Worm (Caenorhabditis elegans) whole organism, L4 larva: ENCODE results near the gene C03C10.2.

Experiments
- F44E2.7 ChIP-seq: fragments of 200-800 bp; sonication (Bioruptor generic); IDR thresholded peaks from 2 replicates; pipeline ENCODE4 v2.1.2; 2022; ENCODE audit warnings: missing genetic modification characterization, missing compliant biosample characterization
- T26A8.4 ChIP-seq: fragments of 200-800 bp; sonication (Bioruptor generic); IDR thresholded peaks from 2 replicates; pipeline ENCODE4 v1.3.6; 2022; ENCODE audit warnings: missing genetic modification characterization, missing compliant biosample characterization
- ZK546.5 ChIP-seq, 2 experiments: sonication (generic microtip); optimal IDR thresholded peaks; 2 replicates each; lab custom pipeline; 2017; ENCODE audit warnings: missing biosample characterization in 2 of 2, missing genetic modification characterization in 2 of 2
- aha-1 ChIP-seq: fragments of 150-350 bp; peaks from one replicate; lab custom pipeline; 2014; ENCODE audit warnings: missing biosample characterization, missing genetic modification characterization
- aly-2 ChIP-seq: sonication (generic microtip); optimal IDR thresholded peaks from 2 replicates; lab custom pipeline; 2018; ENCODE audit warnings: missing biosample characterization, missing genetic modification characterization
- attf-4 ChIP-seq: sonication (generic microtip); optimal IDR thresholded peaks from 3 replicates; lab custom pipeline; 2017; ENCODE audit warnings: missing biosample characterization, missing genetic modification characterization
- ceh-20 ChIP-seq: fragments of 200-800 bp; sonication (Bioruptor generic); IDR thresholded peaks from 2 replicates; pipeline ENCODE4 v1.3.6; 2022; ENCODE audit warnings: missing genetic modification reagents, missing genetic modification characterization, missing compliant biosample characterization
- ceh-44 ChIP-seq: fragments of 200-800 bp; sonication (Bioruptor generic); IDR thresholded peaks from 2 replicates; pipeline ENCODE4 v1.3.6; 2022; ENCODE audit warnings: missing genetic modification reagents, missing genetic modification characterization, missing compliant biosample characterization
- ces-1 ChIP-seq: fragments of 150-350 bp; sonication (generic microtip); optimal IDR thresholded peaks from 4 replicates; lab custom pipeline; 2014; ENCODE audit warnings: missing biosample characterization, missing genetic modification reagents, missing genetic modification characterization
- daf-16 ChIP-seq, 3 experiments: sonication (generic microtip); optimal IDR thresholded peaks; 2 replicates each; lab custom pipeline; 2016 to 2017; ENCODE audit warnings: missing genetic modification characterization in 3 of 3, missing genetic modification reagents in 3 of 3, mild to moderate bottlenecking in 2 of 3, missing compliant biosample characterization in 2 of 3, missing biosample characterization in 1 of 3, moderate library complexity in 1 of 3
- daf-19 ChIP-seq: fragments of 200-800 bp; sonication (Bioruptor generic); conservative IDR thresholded peaks from 2 replicates; pipeline ENCODE4 v1.3.6; 2022; ENCODE audit warnings: missing genetic modification characterization, missing compliant biosample characterization
- dmd-8 ChIP-seq: fragments of 200-800 bp; sonication (Bioruptor generic); IDR thresholded peaks from 2 replicates; pipeline ENCODE4 v1.3.6; 2022; ENCODE audit warnings: missing genetic modification characterization, missing compliant biosample characterization
- duxl-1 ChIP-seq: sonication (generic microtip); optimal IDR thresholded peaks from 2 replicates; lab custom pipeline; 2016; ENCODE audit warnings: mild to moderate bottlenecking, missing genetic modification characterization, moderate library complexity, missing compliant biosample characterization; ENCODE audit not compliant: poor library complexity
- dve-1 ChIP-seq: sonication (generic microtip); optimal IDR thresholded peaks from 2 replicates; lab custom pipeline; 2017; ENCODE audit warnings: antibody characterized with exemption, mild to moderate bottlenecking, missing genetic modification characterization, missing compliant biosample characterization; ENCODE audit not compliant: insufficient read depth
- egl-43 ChIP-seq: fragments of 200-800 bp; sonication (Bioruptor generic); IDR thresholded peaks from 2 replicates; pipeline ENCODE4 v1.3.6; 2022; ENCODE audit warnings: missing genetic modification reagents, missing genetic modification characterization, missing compliant biosample characterization
- fkh-10 ChIP-seq: fragments of 150-350 bp; optimal IDR thresholded peaks from 2 replicates; lab custom pipeline; 2014; ENCODE audit warnings: missing biosample characterization, missing genetic modification reagents, missing genetic modification characterization
- gei-8 ChIP-seq: fragments of 200-800 bp; sonication (Bioruptor generic); optimal IDR thresholded peaks from 2 replicates; lab custom pipeline; 2018; ENCODE audit warnings: mild to moderate bottlenecking, missing genetic modification characterization, missing compliant biosample characterization
- hif-1 ChIP-seq, 2 experiments: sonication (generic microtip); optimal IDR thresholded peaks; 2 replicates each; lab custom pipeline; 2016 to 2017; ENCODE audit warnings: missing compliant biosample characterization in 2 of 2, missing genetic modification characterization in 2 of 2, missing genetic modification reagents in 2 of 2, missing genotype in 2 of 2, mild to moderate bottlenecking in 1 of 2
- lin-15B ChIP-seq: fragments of 150-350 bp; sonication (generic microtip); optimal IDR thresholded peaks from 3 replicates; lab custom pipeline; 2014; ENCODE audit warnings: missing biosample characterization, missing genetic modification characterization
- lsy-2 ChIP-seq, 2 experiments: fragments of 150-350 bp in 1 of 2; sonication (generic microtip) in 1 of 2; optimal IDR thresholded peaks; 2 replicates each; lab custom pipeline; 2014 to 2017; ENCODE audit warnings: missing biosample characterization in 2 of 2, missing genetic modification characterization in 2 of 2
- mdt-29 ChIP-seq: fragments of 200-800 bp; sonication (Bioruptor generic); IDR thresholded peaks from 2 replicates; pipeline ENCODE4 v1.3.6; 2022; ENCODE audit warnings: missing genetic modification reagents, missing genetic modification characterization, missing compliant biosample characterization
- mes-2 ChIP-seq: sonication (generic microtip); optimal IDR thresholded peaks from 2 replicates; lab custom pipeline; 2016; ENCODE audit warnings: missing genotype, mild to moderate bottlenecking, missing genetic modification characterization, missing compliant biosample characterization; ENCODE audit not compliant: poor library complexity, severe bottlenecking
- nhr-10 ChIP-seq: fragments of 150-350 bp; optimal IDR thresholded peaks from 2 replicates; lab custom pipeline; 2014; ENCODE audit warnings: missing biosample characterization, missing genetic modification characterization
- nhr-102 ChIP-seq: sonication (generic microtip); optimal IDR thresholded peaks from 2 replicates; lab custom pipeline; 2016; ENCODE audit warnings: mild to moderate bottlenecking, missing genetic modification characterization, moderate library complexity, missing compliant biosample characterization
- nhr-237 ChIP-seq: sonication (generic microtip); optimal IDR thresholded peaks from 2 replicates; lab custom pipeline; 2017; ENCODE audit warnings: missing biosample characterization, missing genetic modification characterization
- nhr-28 ChIP-seq: fragments of 150-350 bp; optimal IDR thresholded peaks from 2 replicates; lab custom pipeline; 2014; ENCODE audit warnings: missing biosample characterization, missing genetic modification characterization
- nhr-48 ChIP-seq: sonication (generic microtip); optimal IDR thresholded peaks from 2 replicates; lab custom pipeline; 2016; ENCODE audit warnings: mild to moderate bottlenecking, missing genetic modification characterization, missing compliant biosample characterization
- php-3 ChIP-seq: fragments of 200-800 bp; sonication (Bioruptor generic); IDR thresholded peaks from 2 replicates; pipeline ENCODE4 v1.3.6; 2022; ENCODE audit warnings: missing genetic modification reagents, missing genetic modification characterization, missing compliant biosample characterization
- pqm-1 ChIP-seq: sonication (generic microtip); optimal IDR thresholded peaks from 2 replicates; lab custom pipeline; 2017; ENCODE audit warnings: missing biosample characterization, missing genetic modification characterization
- set-16 ChIP-seq: fragments of 200-800 bp; sonication (Bioruptor generic); IDR thresholded peaks from 2 replicates; pipeline ENCODE4 v1.3.6; 2022; ENCODE audit warnings: missing genetic modification reagents, missing genetic modification characterization, missing compliant biosample characterization
- unc-62 ChIP-seq, 3 experiments: fragments of 150-350 bp in 1 of 3; sonication (generic microtip); optimal IDR thresholded peaks in 2 of 3; peaks in 1 of 3; 1 replicate in 1 of 3; 2 replicates in 2 of 3; lab custom pipeline; 2014 to 2017; ENCODE audit warnings: missing biosample characterization in 3 of 3, missing genetic modification characterization in 3 of 3, missing genetic modification reagents in 3 of 3, missing genotype in 1 of 3
- zag-1 ChIP-seq: fragments of 150-350 bp; optimal IDR thresholded peaks from 2 replicates; lab custom pipeline; 2014; ENCODE audit warnings: missing biosample characterization, missing genetic modification characterization
- zfp-2 ChIP-seq: sonication (generic microtip); optimal IDR thresholded peaks from 2 replicates; lab custom pipeline; 2016; ENCODE audit warnings: mild to moderate bottlenecking, missing genetic modification characterization, missing compliant biosample characterization

Gene C03C10.2

ce11 chrIII:4120386-4120785 is 29.5 kb downstream of the C03C10.2 start:
- no peak for TF ChIP-seq egl-43 (GFP tag; lab: Robert Waterston, UW)
- TF ChIP-seq T26A8.4 (GFP tag; lab: Robert Waterston, UW): no peak
- TF ChIP-seq aha-1 (tag; lab: Kevin White, UChicago): peak; percentile 66

- TF ChIP-seq mdt-29 (no peak), ceh-44 (GFP tag; lab: Robert Waterston, UW) (no peak), F44E2.7 (no peak), pqm-1 (no peak), lin-15B (tag; lab: Kevin White, UChicago) (no peak), nhr-237 (tag; lab: Kevin White, UChicago) (no peak), nhr-48 (no peak), daf-16 (GFP tag; optimal IDR thresholded peaks at IDR 0.05; lab: Kevin White, UChicago) (no peak), daf-16 (tag; optimal IDR thresholded peaks at IDR 0.05; lab: Kevin White, UChicago) (no peak), ceh-20 (GFP tag; lab: Robert Waterston, UW) (no peak), mes-2 (tag; lab: Kevin White, UChicago) (no peak), nhr-10 (tag; lab: Kevin White, UChicago) (no peak), dmd-8 (GFP tag; lab: Robert Waterston, UW) (no peak), aly-2 (tag; lab: Kevin White, UChicago) (no peak), php-3 (GFP tag; lab: Robert Waterston, UW) (no peak), attf-4 (tag; lab: Kevin White, UChicago) (no peak), hif-1 (tag; optimal IDR thresholded peaks at IDR 0.05; lab: Kevin White, UChicago) (no peak), unc-62 (GFP tag; optimal IDR thresholded peaks at IDR 0.05 in 1 of 2; lab: Kevin White, UChicago) (no peak), unc-62 (tag; optimal IDR thresholded peaks at IDR 0.05; lab: Kevin White, UChicago) (no peak), nhr-28 (no peak)
Observed at ce11 chrIII:4123277-4123676, 32.4 kb downstream of the C03C10.2 start.

ce11 chrIII:4123900-4124299 is 33.0 kb downstream of the C03C10.2 start:
- no peak for TF ChIP-seq zfp-2 (tag; lab: Kevin White, UChicago)
- peak; percentile 54 for TF ChIP-seq fkh-10 (GFP tag; lab: Kevin White, UChicago)
- TF ChIP-seq, all 104 proteins: peak for 1

- TF ChIP-seq ces-1 (GFP tag; lab: Kevin White, UChicago) (peak; percentile 67), nhr-102 (tag; lab: Kevin White, UChicago) (no peak)
Observed at ce11 chrIII:4131814-4132555, 41.1 kb downstream of the C03C10.2 start.

ce11 chrIII:4134059-4134458 is 43.2 kb downstream of the C03C10.2 start:
- TF ChIP-seq zag-1 (tag; lab: Kevin White, UChicago) (no peak), dve-1 (no peak), set-16 (GFP tag; lab: Robert Waterston, UW) (peak; percentile 93), hif-1 (tag; optimal IDR thresholded peaks at IDR 0.05; lab: Kevin White, UChicago) (no peak)

ce11 chrIII:4137180-4137579 is 46.3 kb downstream of the C03C10.2 start:
- TF ChIP-seq pqm-1 (no peak), unc-62 (GFP tag; optimal IDR thresholded peaks at IDR 0.05 in 1 of 2; lab: Kevin White, UChicago) (peak in 1 of 2 experiments; percentile 66), unc-62 (tag; optimal IDR thresholded peaks at IDR 0.05; lab: Kevin White, UChicago) (no peak), daf-19 (no peak), gei-8 (no peak), lsy-2 (tag; optimal IDR thresholded peaks at IDR 0.05; lab: Kevin White, UChicago) (no peak), duxl-1 (tag; lab: Kevin White, UChicago) (no peak), ZK546.5 (tag; optimal IDR thresholded peaks at IDR 0.05; lab: Kevin White, UChicago) (no peak), zag-1 (tag; lab: Kevin White, UChicago) (no peak)
